Worm (Caenorhabditis elegans) whole organism, L3 larva: ENCODE measurements around the gene mtr-4.

Experiments used
- ZK546.5 ChIP-seq: sonication (generic microtip); optimal IDR thresholded peaks from 2 replicates; lab custom pipeline; 2017; ENCODE audit warnings: missing biosample characterization, missing genetic modification characterization
- ama-1 ChIP-seq: fragments of 150-350 bp; optimal IDR thresholded peaks from 2 replicates; lab custom pipeline; 2018
- ceh-16 ChIP-seq: sonication (generic microtip); optimal IDR thresholded peaks from 2 replicates; lab custom pipeline; 2017; ENCODE audit warnings: missing biosample characterization, missing genetic modification characterization
- ceh-28 ChIP-seq: fragments of 150-350 bp; optimal IDR thresholded peaks from 2 replicates; lab custom pipeline; 2014; ENCODE audit warnings: missing biosample characterization, missing genetic modification reagents, missing genetic modification characterization
- ceh-82 ChIP-seq: fragments of 150-350 bp; optimal IDR thresholded peaks from 2 replicates; lab custom pipeline; 2014; ENCODE audit warnings: missing biosample characterization, missing genetic modification characterization
- ceh-9 ChIP-seq: sonication (generic microtip); optimal IDR thresholded peaks from 2 replicates; lab custom pipeline; 2018; ENCODE audit warnings: missing biosample characterization, missing genetic modification characterization
- egl-5 ChIP-seq: fragments of 150-350 bp; optimal IDR thresholded peaks from 2 replicates; lab custom pipeline; 2017; ENCODE audit warnings: missing biosample characterization, missing genetic modification reagents, missing genetic modification characterization, inconsistent platforms
- elt-2 ChIP-seq: sonication (generic microtip); optimal IDR thresholded peaks from 2 replicates; lab custom pipeline; 2016; ENCODE audit warnings: missing genetic modification reagents, mild to moderate bottlenecking, missing genetic modification characterization, missing compliant biosample characterization
- elt-3 ChIP-seq, 3 experiments: fragments of 150-350 bp in 1 of 3; sonication (generic microtip) in 2 of 3; optimal IDR thresholded peaks; 2 replicates in 2 of 3; 4 replicates in 1 of 3; lab custom pipeline; 2014 to 2017; ENCODE audit warnings: missing biosample characterization in 3 of 3, missing genetic modification characterization in 3 of 3
- fos-1 ChIP-seq: fragments of 150-350 bp; optimal IDR thresholded peaks from 2 replicates; lab custom pipeline; 2014; ENCODE audit warnings: missing biosample characterization, missing genetic modification characterization
- jun-1 ChIP-seq: fragments of 150-350 bp; optimal IDR thresholded peaks from 2 replicates; lab custom pipeline; 2014; ENCODE audit warnings: missing biosample characterization, missing genetic modification reagents, missing genetic modification characterization
- lin-15B ChIP-seq: fragments of 150-350 bp; optimal IDR thresholded peaks from 2 replicates; lab custom pipeline; 2014; ENCODE audit warnings: missing biosample characterization, missing genetic modification characterization
- lin-39 ChIP-seq: fragments of 150-350 bp; optimal IDR thresholded peaks from 2 replicates; lab custom pipeline; 2018; ENCODE audit warnings: missing biosample characterization, missing genetic modification reagents, missing genetic modification characterization
- mdl-1 ChIP-seq: fragments of 150-350 bp; optimal IDR thresholded peaks from 2 replicates; lab custom pipeline; 2014; ENCODE audit warnings: missing biosample characterization, missing genetic modification characterization
- mml-1 ChIP-seq: fragments of 150-350 bp; sonication (generic microtip); optimal IDR thresholded peaks from 3 replicates; lab custom pipeline; 2014; ENCODE audit warnings: missing biosample characterization, missing genetic modification characterization
- nfya-1 ChIP-seq: sonication (generic microtip); optimal IDR thresholded peaks from 2 replicates; lab custom pipeline; 2017; ENCODE audit warnings: missing genetic modification characterization, mild to moderate bottlenecking, missing compliant biosample characterization, antibody characterized with exemption, moderate library complexity; ENCODE audit not compliant: insufficient read depth
- nhr-11 ChIP-seq: fragments of 150-350 bp; optimal IDR thresholded peaks from 2 replicates; lab custom pipeline; 2014; ENCODE audit warnings: missing biosample characterization, missing genetic modification characterization
- nhr-23 ChIP-seq: fragments of 150-350 bp; optimal IDR thresholded peaks from 2 replicates; lab custom pipeline; 2014; ENCODE audit warnings: missing biosample characterization, missing genetic modification reagents, missing genetic modification characterization
- nhr-25 ChIP-seq: sonication (generic microtip); optimal IDR thresholded peaks from 2 replicates; lab custom pipeline; 2017; ENCODE audit warnings: missing biosample characterization, missing genetic modification characterization
- nhr-43 ChIP-seq: sonication (generic microtip); optimal IDR thresholded peaks from 2 replicates; lab custom pipeline; 2016; ENCODE audit warnings: mild to moderate bottlenecking, missing genetic modification characterization, missing compliant biosample characterization; ENCODE audit not compliant: poor library complexity, severe bottlenecking
- nhr-67 ChIP-seq: fragments of 150-350 bp; optimal IDR thresholded peaks from 2 replicates; lab custom pipeline; 2014; ENCODE audit warnings: missing biosample characterization, missing genetic modification characterization
- nhr-76 ChIP-seq: fragments of 150-350 bp; sonication (generic microtip); optimal IDR thresholded peaks from 5 replicates; lab custom pipeline; 2014; ENCODE audit warnings: missing biosample characterization, missing genetic modification characterization
- nhr-77 ChIP-seq: fragments of 150-350 bp; optimal IDR thresholded peaks from 2 replicates; lab custom pipeline; 2014; ENCODE audit warnings: missing biosample characterization, missing genetic modification characterization
- pha-4 ChIP-seq: fragments of 150-350 bp; optimal IDR thresholded peaks from 2 replicates; lab custom pipeline; 2014; ENCODE audit warnings: missing biosample characterization, missing genetic modification reagents, missing genetic modification characterization
- pqm-1 ChIP-seq: fragments of 150-350 bp; optimal IDR thresholded peaks from 2 replicates; lab custom pipeline; 2017; ENCODE audit warnings: missing biosample characterization, missing genetic modification characterization, inconsistent platforms
- skn-1 ChIP-seq: fragments of 150-350 bp; optimal IDR thresholded peaks from 2 replicates; lab custom pipeline; 2014; ENCODE audit warnings: missing biosample characterization, missing genetic modification characterization
- snpc-4 ChIP-seq: fragments of 150-350 bp; optimal IDR thresholded peaks from 2 replicates; lab custom pipeline; 2014; ENCODE audit warnings: missing biosample characterization, missing genetic modification characterization
- unc-62 ChIP-seq: fragments of 150-350 bp; sonication (generic microtip); optimal IDR thresholded peaks from 4 replicates; lab custom pipeline; 2014; ENCODE audit warnings: missing biosample characterization, missing genetic modification reagents, missing genetic modification characterization
- zag-1 ChIP-seq: fragments of 150-350 bp; optimal IDR thresholded peaks from 2 replicates; lab custom pipeline; 2014; ENCODE audit warnings: missing biosample characterization, missing genetic modification characterization
- ztf-11 ChIP-seq: fragments of 150-350 bp; optimal IDR thresholded peaks from 2 replicates; lab custom pipeline; 2014; ENCODE audit warnings: missing biosample characterization, missing genetic modification characterization
- ztf-4 ChIP-seq: fragments of 150-350 bp; optimal IDR thresholded peaks from 2 replicates; lab custom pipeline; 2014; ENCODE audit warnings: missing biosample characterization, missing genetic modification characterization

mtr-4 gene

ce11 chrIV:9873837-9874236 is 48.3 kb downstream of the mtr-4 start (continued):
- TF ChIP-seq ceh-9 (tag; lab: Kevin White, UChicago) (no peak), ZK546.5 (no peak), ceh-28 (tag; lab: Kevin White, UChicago) (no peak), fos-1 (tag; lab: Kevin White, UChicago) (no peak), nhr-76 (no peak), unc-62 (no peak), nhr-43 (tag; lab: Kevin White, UChicago) (no peak), mdl-1 (no peak), ztf-11 (tag; lab: Kevin White, UChicago) (no peak), nhr-77 (tag; lab: Kevin White, UChicago) (no peak), egl-5 (tag; lab: Kevin White, UChicago) (no peak), snpc-4 (tag; lab: Kevin White, UChicago) (peak; percentile 48), lin-39 (tag; lab: Kevin White, UChicago) (no peak)

ce11 chrIV:9875646-9876045 is 50.2 kb downstream of the mtr-4 start:
- TF ChIP-seq fos-1 (tag; lab: Kevin White, UChicago) (no peak), nhr-23 (peak; percentile 58), nhr-76 (peak; percentile 17), nhr-25 (tag; lab: Kevin White, UChicago) (peak; percentile 47), ceh-28 (tag; lab: Kevin White, UChicago) (peak; percentile 14), pqm-1 (tag; lab: Kevin White, UChicago) (peak; percentile 50), lin-39 (tag; lab: Kevin White, UChicago) (no peak), pha-4 (peak; percentile 53), elt-2 (tag; lab: Kevin White, UChicago) (peak; percentile 81), lin-15B (tag; lab: Kevin White, UChicago) (no peak), nhr-43 (tag; lab: Kevin White, UChicago) (peak; percentile 87), jun-1 (tag; lab: Kevin White, UChicago) (peak; percentile 70)
- TF ChIP-seq, all 47 proteins: peak for 9

- no peak for TF ChIP-seq ztf-4 (tag; lab: Kevin White, UChicago)
- TF ChIP-seq ztf-11 (tag; lab: Kevin White, UChicago): no peak
- TF ChIP-seq nfya-1 (tag; lab: Kevin White, UChicago): no peak
- TF ChIP-seq lin-39 (tag; lab: Kevin White, UChicago): no peak
- no peak for TF ChIP-seq nhr-11
- TF ChIP-seq mml-1 (tag; lab: Kevin White, UChicago): no peak
- TF ChIP-seq lin-15B (tag; lab: Kevin White, UChicago): no peak
- no peak for TF ChIP-seq ceh-16 (tag; lab: Kevin White, UChicago)
- no peak for TF ChIP-seq nhr-67 (tag; lab: Kevin White, UChicago)
- no peak for TF ChIP-seq zag-1
- TF ChIP-seq ama-1 (lab: Kevin White, UChicago): no peak
- no peak for TF ChIP-seq elt-3 (tag; optimal IDR thresholded peaks at IDR 0.05; lab: Kevin White, UChicago)
- TF ChIP-seq ceh-82 (tag; lab: Kevin White, UChicago): no peak
- no peak for TF ChIP-seq skn-1
- no peak for TF ChIP-seq mdl-1
Observed at ce11 chrIV:9878893-9879379, 53.4 kb downstream of the mtr-4 start, which contains the start of gene nhr-4. Gene nhr-4, plus strand, starts transcription at chrIV:9879329.
